Fruit fly (Drosophila melanogaster): Measurements from ENCODE around the gene OtopLa.

The OtopLa gene

dm6 chrX:5689417-5690215, 41.3 kb upstream of the OtopLa start, which contains the start of the genes PGAP1 and cv (continued):
- TF ChIP-seq usp (GFP tag; optimal IDR thresholded peaks at IDR 0.05): no peak
- TF ChIP-seq CG7357 (GFP tag; IDR thresholded peaks at IDR 0.05): no peak
- TF ChIP-seq dati (GFP tag; IDR thresholded peaks at IDR 0.05): no peak
- no peak for TF ChIP-seq Lpt (GFP tag; optimal IDR thresholded peaks at IDR 0.05)
- no peak for TF ChIP-seq CG33557 (GFP tag; optimal IDR thresholded peaks at IDR 0.05)
- no peak for TF ChIP-seq dm (GFP tag; optimal IDR thresholded peaks at IDR 0.05)
- no peak for TF ChIP-seq YL-1 (GFP tag; optimal IDR thresholded peaks at IDR 0.05)
- peak; percentile 37 for TF ChIP-seq HLH54F (GFP tag; optimal IDR thresholded peaks at IDR 0.05)
- TF ChIP-seq gfzf (GFP tag; optimal IDR thresholded peaks at IDR 0.05): no peak
- peak; percentile 76 for TF ChIP-seq CG34224 (GFP tag; IDR thresholded peaks at IDR 0.05; ENCODE audit: partially characterized antibody)
- no peak for TF ChIP-seq GATAe (GFP tag; conservative IDR thresholded peaks at IDR 0.05)
- no peak for TF ChIP-seq hb (GFP tag; IDR thresholded peaks at IDR 0.05; ENCODE audit: partially characterized antibody)
- TF ChIP-seq tio (GFP tag; optimal IDR thresholded peaks at IDR 0.05): no peak
- no peak for TF ChIP-seq CG17328 (GFP tag; IDR thresholded peaks at IDR 0.05)
- TF ChIP-seq CG15514 (GFP tag; optimal IDR thresholded peaks at IDR 0.05): peak; percentile 41
- TF ChIP-seq CG43689 (GFP tag; IDR thresholded peaks at IDR 0.05): no peak
- TF ChIP-seq Lhr (GFP tag; optimal IDR thresholded peaks at IDR 0.05): peak; percentile 12
- TF ChIP-seq cato (GFP tag; optimal IDR thresholded peaks at IDR 0.05; ENCODE audit: borderline replicate concordance): no peak
- TF ChIP-seq Oli (tag; optimal IDR thresholded peaks at IDR 0.05): no peak
- peak; percentile 30 for TF ChIP-seq az2 (GFP tag; optimal IDR thresholded peaks at IDR 0.05)
- no peak for TF ChIP-seq D (optimal IDR thresholded peaks at IDR 0.05)
- TF ChIP-seq D (GFP tag; optimal IDR thresholded peaks at IDR 0.05): no peak
- peak in 1 of 3 experiments; percentile 53 for TF ChIP-seq lola (GFP tag; optimal IDR thresholded peaks at IDR 0.05)
- no peak for TF ChIP-seq ftz-f1 (GFP tag; optimal IDR thresholded peaks at IDR 0.05)
- TF ChIP-seq HLHmδ (GFP tag; optimal IDR thresholded peaks at IDR 0.05): no peak
- TF ChIP-seq tup (GFP tag; optimal IDR thresholded peaks at IDR 0.05): no peak
- TF ChIP-seq onecut (GFP tag; IDR thresholded peaks at IDR 0.05): no peak
- TF ChIP-seq cad (GFP tag; optimal IDR thresholded peaks at IDR 0.05): no peak
- no peak for TF ChIP-seq Adf1 (GFP tag; IDR thresholded peaks at IDR 0.05)
- no peak for TF ChIP-seq CG11723 (GFP tag; optimal IDR thresholded peaks at IDR 0.05)
- TF ChIP-seq H15 (GFP tag; IDR thresholded peaks at IDR 0.05): no peak
- TF ChIP-seq Fer3 (tag; optimal IDR thresholded peaks at IDR 0.05): no peak
- peak; percentile 10 to 38 for TF ChIP-seq Pdp1 (GFP tag; optimal IDR thresholded peaks at IDR 0.05)
- TF ChIP-seq jumu (GFP tag; optimal IDR thresholded peaks at IDR 0.05): no peak
- no peak for TF ChIP-seq croc (GFP tag; conservative IDR thresholded peaks at IDR 0.05)
- TF ChIP-seq TFAM (GFP tag; optimal IDR thresholded peaks at IDR 0.05): no peak
- TF ChIP-seq HmgZ (tag; optimal IDR thresholded peaks at IDR 0.05): no peak
- TF ChIP-seq CG8765 (GFP tag; IDR thresholded peaks at IDR 0.05): no peak
- TF ChIP-seq caup (GFP tag; optimal IDR thresholded peaks at IDR 0.05; ENCODE audit: severe bottlenecking): no peak
- TF ChIP-seq CG3065 (GFP tag; optimal IDR thresholded peaks at IDR 0.05): no peak
- peak; percentile 6 for TF ChIP-seq Camta (GFP tag; optimal IDR thresholded peaks at IDR 0.05)
- no peak for TF ChIP-seq CG18764 (GFP tag; optimal IDR thresholded peaks at IDR 0.05)
- TF ChIP-seq pan (optimal IDR thresholded peaks at IDR 0.05): no peak
- TF ChIP-seq pan (GFP tag; optimal IDR thresholded peaks at IDR 0.05 in 1 of 2, IDR thresholded peaks at IDR 0.05 in 1 of 2): no peak
- peak; percentile 11; the same call in 1 of the 3 replicates for TF ChIP-seq ci (GFP tag; IDR thresholded peaks at IDR 0.05)
- TF ChIP-seq CG6175 (GFP tag; IDR thresholded peaks at IDR 0.05): no peak
- TF ChIP-seq CG16813 (GFP tag; IDR thresholded peaks at IDR 0.05; ENCODE audit: partially characterized antibody): peak; percentile 71
- no peak for TF ChIP-seq ab (GFP tag; optimal IDR thresholded peaks at IDR 0.05)
- TF ChIP-seq inv (GFP tag; IDR thresholded peaks at IDR 0.05; ENCODE audit: partially characterized antibody): peak; percentile 72
- TF ChIP-seq Asciz (GFP tag; optimal IDR thresholded peaks at IDR 0.05): no peak
